Worm (Caenorhabditis elegans) whole organism, early embryonic: Measurements from ENCODE around the gene nspg-14.

Source experiments
- B0310.2 ChIP-seq: sonication (generic microtip); optimal IDR thresholded peaks from 2 replicates; lab custom pipeline; 2016; ENCODE audit warnings: mild to moderate bottlenecking, missing genetic modification characterization, missing compliant biosample characterization
- F13C5.2 ChIP-seq: sonication (generic microtip); optimal IDR thresholded peaks from 2 replicates; lab custom pipeline; 2017; ENCODE audit warnings: mild to moderate bottlenecking, missing genetic modification characterization, inconsistent platforms, missing compliant biosample characterization
- aly-1 ChIP-seq: sonication (generic microtip); optimal IDR thresholded peaks from 2 replicates; lab custom pipeline; 2016; ENCODE audit warnings: missing genetic modification characterization, missing compliant biosample characterization
- ama-1 ChIP-seq: fragments of 150-350 bp; optimal IDR thresholded peaks from 2 replicates; lab custom pipeline; 2014
- ceh-13 ChIP-seq: fragments of 200-800 bp; sonication (Bioruptor generic); optimal IDR thresholded peaks from 2 replicates; lab custom pipeline; 2018; ENCODE audit warnings: mild to moderate bottlenecking, missing genetic modification characterization, missing compliant biosample characterization
- ceh-36 ChIP-seq: sonication (generic microtip); optimal IDR thresholded peaks from 2 replicates; lab custom pipeline; 2016; ENCODE audit warnings: missing genetic modification characterization, inconsistent platforms, missing compliant biosample characterization
- ets-7 ChIP-seq: sonication (generic microtip); optimal IDR thresholded peaks from 2 replicates; lab custom pipeline; 2016; ENCODE audit warnings: missing genotype, missing genetic modification characterization, missing compliant biosample characterization
- flt-1 ChIP-seq: fragments of 200-800 bp; sonication (Bioruptor generic); IDR thresholded peaks from 2 replicates; pipeline ENCODE4 v1.3.6; 2022; ENCODE audit warnings: missing genetic modification characterization, missing compliant biosample characterization
- hmbx-1 ChIP-seq: sonication (generic microtip); optimal IDR thresholded peaks from 2 replicates; lab custom pipeline; 2016; ENCODE audit warnings: mild to moderate bottlenecking, missing genetic modification characterization, missing compliant biosample characterization
- hmg-4 ChIP-seq: fragments of 200-800 bp; sonication (Bioruptor generic); optimal IDR thresholded peaks from 2 replicates; lab custom pipeline; 2018; ENCODE audit warnings: mild to moderate bottlenecking, missing genetic modification characterization, missing compliant biosample characterization
- hnd-1 ChIP-seq: sonication (generic microtip); optimal IDR thresholded peaks from 2 replicates; lab custom pipeline; 2016; ENCODE audit warnings: missing genetic modification characterization, missing compliant biosample characterization
- scrt-1 ChIP-seq: fragments of 200-800 bp; sonication (Bioruptor generic); IDR thresholded peaks from 2 replicates; pipeline ENCODE4 v1.3.6; 2022; ENCODE audit warnings: missing genetic modification characterization, missing compliant biosample characterization
- sea-1 ChIP-seq: fragments of 200-800 bp; sonication (Bioruptor generic); conservative IDR thresholded peaks from 2 replicates; pipeline ENCODE4 v1.3.6; 2022; ENCODE audit warnings: missing genetic modification characterization, missing compliant biosample characterization
- tbx-11 ChIP-seq: fragments of 200-800 bp; sonication (Bioruptor generic); IDR thresholded peaks from 2 replicates; pipeline ENCODE4 v1.3.6; 2022; ENCODE audit warnings: missing genetic modification characterization, missing compliant biosample characterization
- tbx-37 ChIP-seq: fragments of 200-800 bp; sonication (Bioruptor generic); conservative IDR thresholded peaks from 2 replicates; pipeline ENCODE4 v1.3.6; 2022; ENCODE audit warnings: missing genetic modification reagents, missing genetic modification characterization, missing compliant biosample characterization
- tra-4 ChIP-seq: sonication (generic microtip); optimal IDR thresholded peaks from 2 replicates; lab custom pipeline; 2017; ENCODE audit warnings: missing genetic modification characterization, missing compliant biosample characterization

Gene nspg-14

ce11 chrX:5293862-5294261, 41.0 kb downstream of the nspg-14 start:
- no peak for TF ChIP-seq scrt-1
- TF ChIP-seq hmg-4 (GFP tag; lab: Kevin White, UChicago): no peak
- TF ChIP-seq ama-1: no peak
- no peak for TF ChIP-seq ceh-36 (tag; lab: Kevin White, UChicago)
- TF ChIP-seq tra-4 (tag; lab: Kevin White, UChicago): no peak
- TF ChIP-seq ets-7: no peak
- no peak for TF ChIP-seq ceh-13 (GFP tag; lab: Kevin White, UChicago)
- TF ChIP-seq hmbx-1: no peak
- TF ChIP-seq flt-1 (GFP tag; lab: Robert Waterston, UW): no peak
- no peak for TF ChIP-seq aly-1 (tag; lab: Kevin White, UChicago)
- no peak for TF ChIP-seq hnd-1 (tag; lab: Kevin White, UChicago)

- TF ChIP-seq hmg-4 (GFP tag; lab: Kevin White, UChicago) (no peak), F13C5.2 (tag; lab: Kevin White, UChicago) (no peak), tra-4 (tag; lab: Kevin White, UChicago) (no peak), scrt-1 (no peak), tbx-11 (GFP tag; lab: Robert Waterston, UW) (no peak), sea-1 (GFP tag; lab: Robert Waterston, UW) (no peak), hmbx-1 (no peak), flt-1 (GFP tag; lab: Robert Waterston, UW) (no peak), aly-1 (tag; lab: Kevin White, UChicago) (no peak), ceh-13 (GFP tag; lab: Kevin White, UChicago) (no peak), ceh-36 (tag; lab: Kevin White, UChicago) (no peak), tbx-37 (GFP tag; lab: Robert Waterston, UW) (no peak), ets-7 (no peak), hnd-1 (tag; lab: Kevin White, UChicago) (no peak), B0310.2 (no peak)
Measured at ce11 chrX:5297942-5298611, 45.2 kb downstream of the nspg-14 start, which contains the start of gene ift-81. Gene ift-81, plus strand, starts transcription at chrX:5298561.

- TF ChIP-seq flt-1 (GFP tag; lab: Robert Waterston, UW) (no peak), F13C5.2 (tag; lab: Kevin White, UChicago) (no peak), tbx-11 (GFP tag; lab: Robert Waterston, UW) (no peak), ama-1 (no peak), ceh-13 (GFP tag; lab: Kevin White, UChicago) (no peak), hmbx-1 (no peak), tra-4 (tag; lab: Kevin White, UChicago) (no peak), hnd-1 (tag; lab: Kevin White, UChicago) (no peak)
Measured at ce11 chrX:5303500-5303899, 50.7 kb downstream of the nspg-14 start, which contains the start of gene ags-3. Gene ags-3, minus strand, starts transcription at chrX:5303600.
